Fruit fly (Drosophila melanogaster) whole organism, embryonic: Measurements from ENCODE around the gene CG18262.

Experiments used
- Antp ChIP-seq: fragments of 200-800 bp; sonication (Bioruptor generic); optimal IDR thresholded peaks from 3 replicates; lab custom pipeline; 2016; ENCODE audit warnings: missing biosample characterization, missing genetic modification characterization
- Asciz ChIP-seq: fragments of 200-800 bp; sonication (Bioruptor generic); optimal IDR thresholded peaks from 2 replicates; lab custom pipeline; 2017; ENCODE audit warnings: missing biosample characterization, mild to moderate bottlenecking, missing genetic modification characterization, missing genetic modification reagents
- CG12219 ChIP-seq: fragments of 200-800 bp; sonication (Bioruptor generic); optimal IDR thresholded peaks from 3 replicates; lab custom pipeline; 2018; ENCODE audit warnings: missing biosample characterization, mild to moderate bottlenecking, missing genetic modification characterization
- CG13296 ChIP-seq: fragments of 200-800 bp; sonication (Bioruptor generic); optimal IDR thresholded peaks from 3 replicates; lab custom pipeline; 2018; ENCODE audit warnings: missing biosample characterization, mild to moderate bottlenecking, missing genetic modification characterization
- CG13894 ChIP-seq: fragments of 200-800 bp; sonication (Bioruptor generic); optimal IDR thresholded peaks from 3 replicates; lab custom pipeline; 2018; ENCODE audit warnings: missing biosample characterization, mild to moderate bottlenecking, missing genetic modification characterization, moderate library complexity
- CG15011 ChIP-seq: fragments of 200-800 bp; sonication (Bioruptor generic); optimal IDR thresholded peaks from 3 replicates; lab custom pipeline; 2018; ENCODE audit warnings: missing biosample characterization, mild to moderate bottlenecking, missing genetic modification characterization
- CG15269 ChIP-seq: fragments of 200-800 bp; sonication (Bioruptor generic); optimal IDR thresholded peaks from 2 replicates; lab custom pipeline; 2018; ENCODE audit warnings: missing biosample characterization, mild to moderate bottlenecking, missing genetic modification characterization, moderate library complexity
- CG15601 ChIP-seq: fragments of 200-800 bp; sonication (Bioruptor generic); optimal IDR thresholded peaks from 3 replicates; lab custom pipeline; 2019; ENCODE audit warnings: missing biosample characterization, mild to moderate bottlenecking, missing genetic modification characterization, moderate library complexity
- CG1603 ChIP-seq: fragments of 200-800 bp; sonication (Bioruptor generic); optimal IDR thresholded peaks from 2 replicates; lab custom pipeline; 2019; ENCODE audit warnings: missing biosample characterization, mild to moderate bottlenecking, missing genetic modification characterization, moderate library complexity
- CG18764 ChIP-seq: fragments of 200-800 bp; sonication (Bioruptor generic); optimal IDR thresholded peaks from 3 replicates; lab custom pipeline; 2016; ENCODE audit warnings: missing biosample characterization, missing genetic modification characterization
- CG31365 ChIP-seq: fragments of 200-800 bp; sonication (Bioruptor generic); optimal IDR thresholded peaks from 2 replicates; lab custom pipeline; 2018; ENCODE audit warnings: missing biosample characterization, mild to moderate bottlenecking, missing genetic modification characterization
- CG33213 ChIP-seq: fragments of 200-800 bp; sonication (Bioruptor generic); optimal IDR thresholded peaks from 3 replicates; lab custom pipeline; 2016; ENCODE audit warnings: missing biosample characterization, missing genetic modification characterization
- CG33557 ChIP-seq: fragments of 200-800 bp; sonication (Bioruptor generic); optimal IDR thresholded peaks from 2 replicates; lab custom pipeline; 2019; ENCODE audit warnings: missing biosample characterization, mild to moderate bottlenecking, missing genetic modification characterization, moderate library complexity
- CG4328 ChIP-seq: fragments of 200-800 bp; sonication (Bioruptor generic); optimal IDR thresholded peaks from 3 replicates; lab custom pipeline; 2017; ENCODE audit warnings: missing biosample characterization, missing genetic modification reagents, missing genetic modification characterization
- CG4854 ChIP-seq: fragments of 200-800 bp; sonication (Bioruptor generic); optimal IDR thresholded peaks from 2 replicates; lab custom pipeline; 2016; ENCODE audit warnings: missing biosample characterization, missing genetic modification characterization, inconsistent platforms
- CG7786 ChIP-seq: fragments of 200-800 bp; sonication (Bioruptor generic); optimal IDR thresholded peaks from 2 replicates; lab custom pipeline; 2016; ENCODE audit warnings: missing biosample characterization, missing genetic modification characterization
- CG8281 ChIP-seq: fragments of 200-800 bp; sonication (Bioruptor generic); optimal IDR thresholded peaks from 2 replicates; lab custom pipeline; 2018; ENCODE audit warnings: missing biosample characterization, mild to moderate bottlenecking, missing genetic modification characterization, moderate library complexity
- CoRest ChIP-seq: fragments of 200-800 bp; sonication (Bioruptor generic); optimal IDR thresholded peaks from 3 replicates; lab custom pipeline; 2018; ENCODE audit warnings: missing biosample characterization, mild to moderate bottlenecking, missing genetic modification characterization, moderate library complexity
- D ChIP-seq, 2 experiments: fragments of 200-800 bp in 1 of 2; fragments of >200 bp in 1 of 2; sonication (Bioruptor generic) in 1 of 2; optimal IDR thresholded peaks; 2 replicates in 1 of 2; 3 replicates in 1 of 2; lab custom pipeline; 2017; ENCODE audit warnings: mild to moderate bottlenecking in 1 of 2, missing biosample characterization in 1 of 2, missing genetic modification characterization in 1 of 2, missing genetic modification reagents in 1 of 2
- GATAe ChIP-seq: fragments of 200-800 bp; sonication (Bioruptor generic); conservative IDR thresholded peaks from 2 replicates; pipeline ENCODE4 v1.3.6; 2022; ENCODE audit warnings: missing biosample characterization, missing genetic modification characterization
- HLH54F ChIP-seq: fragments of 200-800 bp; sonication (Bioruptor generic); optimal IDR thresholded peaks from 3 replicates; lab custom pipeline; 2016; ENCODE audit warnings: missing biosample characterization, missing genetic modification characterization
- HmgZ ChIP-seq: fragments of 200-800 bp; sonication (Bioruptor generic); optimal IDR thresholded peaks from 2 replicates; lab custom pipeline; 2018; ENCODE audit warnings: missing biosample characterization, mild to moderate bottlenecking, missing genetic modification characterization
- Kr ChIP-seq: fragments of 200-800 bp; sonication (Bioruptor generic); optimal IDR thresholded peaks from 2 replicates; lab custom pipeline; 2017; ENCODE audit warnings: missing biosample characterization, mild to moderate bottlenecking, missing genetic modification characterization
- NC2α ChIP-seq: fragments of 200-800 bp; sonication (Bioruptor generic); optimal IDR thresholded peaks from 2 replicates; lab custom pipeline; 2016; ENCODE audit warnings: missing biosample characterization, missing genetic modification characterization
- NC2β ChIP-seq: fragments of 200-800 bp; sonication (Bioruptor generic); optimal IDR thresholded peaks from 2 replicates; lab custom pipeline; 2016; ENCODE audit warnings: missing biosample characterization, missing genetic modification characterization
- Oli ChIP-seq: fragments of 200-800 bp; sonication (Bioruptor generic); optimal IDR thresholded peaks from 2 replicates; lab custom pipeline; 2018; ENCODE audit warnings: missing biosample characterization, mild to moderate bottlenecking, missing genetic modification characterization, moderate library complexity
- Ravus ChIP-seq: fragments of 200-800 bp; sonication (Bioruptor generic); IDR thresholded peaks from 2 replicates; pipeline ENCODE4 v1.3.6; 2022; ENCODE audit warnings: missing biosample characterization, missing genetic modification characterization
- Ssrp ChIP-seq: fragments of 200-800 bp; sonication (Bioruptor generic); optimal IDR thresholded peaks from 2 replicates; lab custom pipeline; 2018; ENCODE audit warnings: missing biosample characterization, mild to moderate bottlenecking, missing genetic modification characterization, moderate library complexity
- Xbp1 ChIP-seq: fragments of 200-800 bp; sonication (Bioruptor generic); optimal IDR thresholded peaks from 3 replicates; lab custom pipeline; 2016; ENCODE audit warnings: missing biosample characterization, mild to moderate bottlenecking, missing genetic modification characterization
- br ChIP-seq: fragments of >200 bp; optimal IDR thresholded peaks from 2 replicates; lab custom pipeline; 2017
- cato ChIP-seq: fragments of 200-800 bp; sonication (Bioruptor generic); optimal IDR thresholded peaks from 2 replicates; lab custom pipeline; 2016; ENCODE audit warnings: missing biosample characterization, missing genetic modification characterization, borderline replicate concordance
- da ChIP-seq: fragments of 200-800 bp; sonication (Bioruptor generic); optimal IDR thresholded peaks from 2 replicates; lab custom pipeline; 2016; ENCODE audit warnings: missing biosample characterization, missing genetic modification characterization
- ems ChIP-seq: fragments of 200-800 bp; sonication (Bioruptor generic); optimal IDR thresholded peaks from 3 replicates; lab custom pipeline; 2016; ENCODE audit warnings: missing biosample characterization, missing genetic modification characterization
- fd3F ChIP-seq: fragments of 200-800 bp; sonication (Bioruptor generic); optimal IDR thresholded peaks from 2 replicates; lab custom pipeline; 2018; ENCODE audit warnings: missing biosample characterization, mild to moderate bottlenecking, missing genetic modification characterization, moderate library complexity
- fru ChIP-seq: fragments of >200 bp; optimal IDR thresholded peaks from 2 replicates; lab custom pipeline; 2017
- jing ChIP-seq: fragments of 200-800 bp; sonication (Bioruptor generic); optimal IDR thresholded peaks from 2 replicates; lab custom pipeline; 2018; ENCODE audit warnings: missing biosample characterization, mild to moderate bottlenecking, missing genetic modification characterization
- kah ChIP-seq: fragments of 200-800 bp; sonication (Bioruptor generic); optimal IDR thresholded peaks from 2 replicates; lab custom pipeline; 2018; ENCODE audit warnings: missing biosample characterization, mild to moderate bottlenecking, missing genetic modification characterization
- ken ChIP-seq: fragments of 200-800 bp; sonication (Bioruptor generic); IDR thresholded peaks from 3 replicates; pipeline ENCODE4 v1.3.6; 2022; ENCODE audit warnings: missing biosample characterization, missing genetic modification characterization
- nerfin-1 ChIP-seq: fragments of 200-800 bp; sonication (Bioruptor generic); optimal IDR thresholded peaks from 3 replicates; lab custom pipeline; 2019; ENCODE audit warnings: missing biosample characterization, mild to moderate bottlenecking, missing genetic modification characterization, moderate library complexity
- oc ChIP-seq: fragments of 200-800 bp; sonication (Bioruptor generic); optimal IDR thresholded peaks from 2 replicates; lab custom pipeline; 2018; ENCODE audit warnings: missing biosample characterization, mild to moderate bottlenecking, missing genetic modification characterization, moderate library complexity
- run ChIP-seq: fragments of 200-800 bp; sonication (Bioruptor generic); optimal IDR thresholded peaks from 3 replicates; lab custom pipeline; 2018; ENCODE audit warnings: missing biosample characterization, mild to moderate bottlenecking, missing genetic modification characterization
- schlank ChIP-seq: fragments of 200-800 bp; sonication (Bioruptor generic); optimal IDR thresholded peaks from 2 replicates; lab custom pipeline; 2018; ENCODE audit warnings: missing biosample characterization, mild to moderate bottlenecking, missing genetic modification characterization
- sens-2 ChIP-seq: fragments of 200-800 bp; sonication (Bioruptor generic); IDR thresholded peaks from 2 replicates; pipeline ENCODE4 v1.3.6; 2022; ENCODE audit warnings: missing biosample characterization, missing genetic modification characterization
- shn ChIP-seq: fragments of 200-800 bp; sonication (Bioruptor generic); optimal IDR thresholded peaks from 3 replicates; lab custom pipeline; 2016; ENCODE audit warnings: missing biosample characterization, missing genetic modification characterization
- sr ChIP-seq: fragments of 200-800 bp; sonication (Bioruptor generic); IDR thresholded peaks from 3 replicates; pipeline ENCODE4 v1.3.6; 2022; ENCODE audit warnings: missing biosample characterization, missing genetic modification characterization
- sug ChIP-seq: fragments of 200-800 bp; optimal IDR thresholded peaks from 2 replicates; lab custom pipeline; 2019; ENCODE audit warnings: missing biosample characterization, mild to moderate bottlenecking, missing genetic modification characterization, moderate library complexity
- tin ChIP-seq: fragments of 200-800 bp; sonication (Bioruptor generic); optimal IDR thresholded peaks from 3 replicates; lab custom pipeline; 2016; ENCODE audit warnings: missing biosample characterization, missing genetic modification characterization
- twi ChIP-seq: fragments of 200-800 bp; optimal IDR thresholded peaks from 2 replicates; lab custom pipeline; 2019; ENCODE audit warnings: missing biosample characterization, mild to moderate bottlenecking, missing genetic modification characterization, moderate library complexity
- usp ChIP-seq: fragments of >200 bp; optimal IDR thresholded peaks from 2 replicates; lab custom pipeline; 2017; ENCODE audit warnings: missing biosample characterization, missing genetic modification characterization
- wor ChIP-seq: fragments of 200-800 bp; sonication (Bioruptor generic); IDR thresholded peaks from 2 replicates; pipeline ENCODE4 v1.3.6; 2022; ENCODE audit warnings: missing biosample characterization, missing genetic modification characterization

The CG18262 gene

dm6 chrX:8178165-8178955 lies 25.6 kb downstream of the CG18262 start, which contains the start of gene sdt (continued):
- TF ChIP-seq CG18764 (GFP tag; lab: Kevin White, UChicago) (no peak), jing (GFP tag; lab: Kevin White, UChicago) (no peak), Xbp1 (GFP tag; lab: Kevin White, UChicago) (no peak), CG1603 (tag; lab: Kevin White, UChicago) (peak; percentile 2), oc (tag; lab: Kevin White, UChicago) (no peak), CG13894 (tag; lab: Kevin White, UChicago) (no peak), ken (GFP tag; lab: Robert Waterston, UW) (no peak), CG31365 (tag; lab: Kevin White, UChicago) (no peak), ems (GFP tag; lab: Kevin White, UChicago) (no peak), CG15601 (tag; lab: Kevin White, UChicago) (no peak), HmgZ (tag; lab: Kevin White, UChicago) (no peak), wor (GFP tag; lab: Robert Waterston, UW) (no peak), shn (GFP tag; lab: Kevin White, UChicago) (no peak), schlank (tag; lab: Kevin White, UChicago) (no peak), CG15269 (tag; lab: Kevin White, UChicago) (no peak), fd3F (GFP tag; lab: Kevin White, UChicago) (no peak), da (no peak), CG15011 (GFP tag; lab: Kevin White, UChicago) (no peak), CG7786 (GFP tag; lab: Kevin White, UChicago) (no peak), CG8281 (no peak), tin (GFP tag; lab: Kevin White, UChicago) (no peak), sug (tag; lab: Kevin White, UChicago) (peak; percentile 7), twi (tag; lab: Kevin White, UChicago) (no peak), CG4328 (GFP tag; lab: Kevin White, UChicago) (no peak), sr (no peak), sens-2 (GFP tag; lab: Robert Waterston, UW) (no peak), Antp (GFP tag; lab: Kevin White, UChicago) (no peak), NC2β (GFP tag; lab: Kevin White, UChicago) (no peak), usp (GFP tag; lab: Kevin White, UChicago) (no peak), kah (GFP tag; lab: Kevin White, UChicago) (no peak), Oli (tag; lab: Kevin White, UChicago) (peak; percentile 26), fru (lab: Kevin White, UChicago) (no peak), HLH54F (GFP tag; lab: Kevin White, UChicago) (no peak), nerfin-1 (no peak), CG33557 (GFP tag; lab: Kevin White, UChicago) (no peak), CG33213 (GFP tag; lab: Kevin White, UChicago) (no peak), Ravus (no peak), CG4854 (GFP tag; lab: Kevin White, UChicago) (no peak), GATAe (GFP tag; lab: Robert Waterston, UW) (no peak), Kr (GFP tag; lab: Kevin White, UChicago) (no peak), br (lab: Kevin White, UChicago) (no peak), Asciz (no peak), CG13296 (GFP tag; lab: Kevin White, UChicago) (no peak), D (optimal IDR thresholded peaks at IDR 0.05; lab: Kevin White, UChicago) (no peak), D (GFP tag; optimal IDR thresholded peaks at IDR 0.05; lab: Kevin White, UChicago) (no peak), cato (no peak), NC2α (no peak), CG12219 (no peak), Ssrp (tag; lab: Kevin White, UChicago) (peak; percentile 26), CoRest (tag; lab: Kevin White, UChicago) (peak; percentile 25), run (tag; lab: Kevin White, UChicago) (no peak)
